Worm (Caenorhabditis elegans) whole organism, late embryonic: ENCODE measurements around the gene F46H6.5.

Experiments
- C08G9.2 ChIP-seq: sonication (generic microtip); optimal IDR thresholded peaks from 2 replicates; lab custom pipeline; 2016; ENCODE audit warnings: mild to moderate bottlenecking, missing genetic modification characterization, moderate library complexity, missing compliant biosample characterization
- C38D4.7 ChIP-seq: fragments of 200-800 bp; sonication (Bioruptor generic); optimal IDR thresholded peaks from 2 replicates; lab custom pipeline; 2018; ENCODE audit warnings: mild to moderate bottlenecking, missing genetic modification characterization, moderate library complexity, missing compliant biosample characterization
- F13H6.1 ChIP-seq: sonication (generic microtip); optimal IDR thresholded peaks from 2 replicates; lab custom pipeline; 2016; ENCODE audit warnings: missing genetic modification characterization, missing compliant biosample characterization
- K09A11.1 ChIP-seq: sonication (generic microtip); optimal IDR thresholded peaks from 2 replicates; lab custom pipeline; 2017; ENCODE audit warnings: antibody characterized with exemption, mild to moderate bottlenecking, missing genetic modification characterization, missing compliant biosample characterization; ENCODE audit not compliant: insufficient read depth
- T23F11.4 ChIP-seq: fragments of 200-800 bp; sonication (Bioruptor generic); optimal IDR thresholded peaks from 2 replicates; lab custom pipeline; 2018; ENCODE audit warnings: mild to moderate bottlenecking, missing genetic modification characterization, missing compliant biosample characterization
- ama-1 ChIP-seq: fragments of 150-350 bp; optimal IDR thresholded peaks from 2 replicates; lab custom pipeline; 2014
- ceh-18 ChIP-seq: sonication (generic microtip); optimal IDR thresholded peaks from 2 replicates; lab custom pipeline; 2016; ENCODE audit warnings: missing genetic modification characterization, missing compliant biosample characterization
- ceh-19 ChIP-seq: fragments of 200-800 bp; sonication (Bioruptor generic); optimal IDR thresholded peaks from 2 replicates; lab custom pipeline; 2018; ENCODE audit warnings: mild to moderate bottlenecking, missing genetic modification characterization, missing compliant biosample characterization
- ceh-2 ChIP-seq: sonication (generic microtip); optimal IDR thresholded peaks from 2 replicates; lab custom pipeline; 2016; ENCODE audit warnings: missing genotype, missing genetic modification characterization, missing compliant biosample characterization
- ceh-22 ChIP-seq: sonication (generic microtip); optimal IDR thresholded peaks from 2 replicates; lab custom pipeline; 2017; ENCODE audit warnings: missing biosample characterization, missing genetic modification characterization
- ceh-24 ChIP-seq: sonication (generic microtip); optimal IDR thresholded peaks from 2 replicates; lab custom pipeline; 2016; ENCODE audit warnings: mild to moderate bottlenecking, missing genetic modification characterization, missing compliant biosample characterization
- ceh-31 ChIP-seq: sonication (generic microtip); optimal IDR thresholded peaks from 2 replicates; lab custom pipeline; 2016; ENCODE audit warnings: missing genetic modification characterization, missing compliant biosample characterization
- ceh-34 ChIP-seq: sonication (generic microtip); optimal IDR thresholded peaks from 2 replicates; lab custom pipeline; 2016; ENCODE audit warnings: mild to moderate bottlenecking, missing genetic modification characterization, missing compliant biosample characterization
- ceh-6 ChIP-seq: fragments of 200-800 bp; sonication (Bioruptor generic); optimal IDR thresholded peaks from 2 replicates; lab custom pipeline; 2018; ENCODE audit warnings: mild to moderate bottlenecking, missing genetic modification characterization, missing compliant biosample characterization
- ceh-9 ChIP-seq: sonication (generic microtip); optimal IDR thresholded peaks from 2 replicates; lab custom pipeline; 2016; ENCODE audit warnings: mild to moderate bottlenecking, missing genetic modification characterization, inconsistent platforms, missing compliant biosample characterization
- dve-1 ChIP-seq: sonication (generic microtip); optimal IDR thresholded peaks from 2 replicates; lab custom pipeline; 2017; ENCODE audit warnings: antibody characterized with exemption, mild to moderate bottlenecking, missing genetic modification characterization, missing compliant biosample characterization
- elt-4 ChIP-seq: sonication (generic microtip); optimal IDR thresholded peaks from 2 replicates; lab custom pipeline; 2016; ENCODE audit warnings: missing genetic modification characterization, missing compliant biosample characterization
- eyg-1 ChIP-seq: sonication (generic microtip); optimal IDR thresholded peaks from 2 replicates; lab custom pipeline; 2016; ENCODE audit warnings: missing genotype, missing genetic modification characterization, missing compliant biosample characterization
- fkh-6 ChIP-seq: sonication (generic microtip); optimal IDR thresholded peaks from 2 replicates; lab custom pipeline; 2016; ENCODE audit warnings: missing genetic modification characterization, missing compliant biosample characterization
- gmeb-2 ChIP-seq: sonication (generic microtip); optimal IDR thresholded peaks from 2 replicates; lab custom pipeline; 2016; ENCODE audit warnings: missing genetic modification characterization, inconsistent platforms, missing compliant biosample characterization
- hlh-13 ChIP-seq: fragments of 200-800 bp; sonication (Bioruptor generic); optimal IDR thresholded peaks from 2 replicates; lab custom pipeline; 2018; ENCODE audit warnings: mild to moderate bottlenecking, missing genetic modification characterization, missing compliant biosample characterization
- hlh-6 ChIP-seq: sonication (generic microtip); optimal IDR thresholded peaks from 2 replicates; lab custom pipeline; 2016; ENCODE audit warnings: missing genotype, missing genetic modification characterization, missing compliant biosample characterization
- lin-11 ChIP-seq: fragments of 200-800 bp; sonication (Bioruptor generic); optimal IDR thresholded peaks from 2 replicates; lab custom pipeline; 2018; ENCODE audit warnings: mild to moderate bottlenecking, missing genetic modification characterization, missing compliant biosample characterization
- madf-2 ChIP-seq: sonication (generic microtip); optimal IDR thresholded peaks from 2 replicates; lab custom pipeline; 2017; ENCODE audit warnings: missing genetic modification characterization, missing compliant biosample characterization
- mec-3 ChIP-seq: sonication (generic microtip); optimal IDR thresholded peaks from 2 replicates; lab custom pipeline; 2016; ENCODE audit warnings: borderline replicate concordance, missing genetic modification characterization, missing compliant biosample characterization
- nfya-1 ChIP-seq: sonication (generic microtip); optimal IDR thresholded peaks from 2 replicates; lab custom pipeline; 2017; ENCODE audit warnings: missing genetic modification characterization, mild to moderate bottlenecking, missing compliant biosample characterization, antibody characterized with exemption, moderate library complexity
- nhr-11 ChIP-seq: fragments of 150-350 bp; optimal IDR thresholded peaks from 2 replicates; lab custom pipeline; 2014; ENCODE audit warnings: missing biosample characterization, missing genetic modification characterization
- npax-4 ChIP-seq: sonication (generic microtip); optimal IDR thresholded peaks from 2 replicates; lab custom pipeline; 2016; ENCODE audit warnings: missing genetic modification characterization, missing compliant biosample characterization
- pag-3 ChIP-seq: sonication (generic microtip); optimal IDR thresholded peaks from 2 replicates; lab custom pipeline; 2016; ENCODE audit warnings: missing compliant biosample characterization, missing genetic modification characterization, borderline replicate concordance
- pax-1 ChIP-seq: fragments of 150-350 bp; optimal IDR thresholded peaks from 2 replicates; lab custom pipeline; 2014; ENCODE audit warnings: missing biosample characterization, missing genetic modification characterization
- pha-2 ChIP-seq: sonication (generic microtip); optimal IDR thresholded peaks from 2 replicates; lab custom pipeline; 2017; ENCODE audit warnings: mild to moderate bottlenecking, missing genetic modification characterization, missing compliant biosample characterization
- pqm-1 ChIP-seq: sonication (generic microtip); optimal IDR thresholded peaks from 2 replicates; lab custom pipeline; 2016; ENCODE audit warnings: missing genetic modification characterization, missing compliant biosample characterization
- pros-1 ChIP-seq: fragments of 150-350 bp; optimal IDR thresholded peaks from 2 replicates; lab custom pipeline; 2014; ENCODE audit warnings: missing biosample characterization, missing genetic modification reagents, missing genetic modification characterization
- rnt-1 ChIP-seq: sonication (generic microtip); optimal IDR thresholded peaks from 2 replicates; lab custom pipeline; 2016; ENCODE audit warnings: missing genetic modification characterization, missing compliant biosample characterization
- sox-2 ChIP-seq: fragments of 200-800 bp; sonication (Bioruptor generic); IDR thresholded peaks from 2 replicates; pipeline ENCODE4 v1.3.6; 2022; ENCODE audit warnings: missing genetic modification reagents, missing genetic modification characterization, missing compliant biosample characterization
- syd-9 ChIP-seq: sonication (generic microtip); optimal IDR thresholded peaks from 2 replicates; lab custom pipeline; 2016; ENCODE audit warnings: mild to moderate bottlenecking, missing genetic modification characterization, moderate library complexity, missing compliant biosample characterization
- tbx-7 ChIP-seq: sonication (generic microtip); optimal IDR thresholded peaks from 2 replicates; lab custom pipeline; 2016; ENCODE audit warnings: missing genotype, missing genetic modification characterization, missing compliant biosample characterization
- ttx-3 ChIP-seq: sonication (generic microtip); optimal IDR thresholded peaks from 2 replicates; lab custom pipeline; 2016; ENCODE audit warnings: missing genetic modification reagents, missing genetic modification characterization, missing compliant biosample characterization
- unc-3 ChIP-seq, 2 experiments: fragments of 200-800 bp in 1 of 2; sonication (Bioruptor generic) in 1 of 2; sonication (generic microtip) in 1 of 2; conservative IDR thresholded peaks in 1 of 2; optimal IDR thresholded peaks in 1 of 2; 2 replicates each; pipeline versions ENCODE4 v1.3.6 to Lab custom; 2016 to 2022; ENCODE audit warnings: missing compliant biosample characterization in 2 of 2, missing genetic modification characterization in 2 of 2, missing genetic modification reagents in 1 of 2
- unc-42 ChIP-seq: sonication (generic microtip); optimal IDR thresholded peaks from 2 replicates; lab custom pipeline; 2016; ENCODE audit warnings: missing genotype, missing genetic modification characterization, missing compliant biosample characterization
- unc-86 ChIP-seq: sonication (generic microtip); optimal IDR thresholded peaks from 2 replicates; lab custom pipeline; 2016; ENCODE audit warnings: missing genetic modification characterization, missing compliant biosample characterization
- zip-5 ChIP-seq: sonication (generic microtip); optimal IDR thresholded peaks from 2 replicates; lab custom pipeline; 2016; ENCODE audit warnings: missing genetic modification characterization, missing compliant biosample characterization

Gene F46H6.5

ce11 chrX:4530426-4531044 is 38.5 kb upstream of the F46H6.5 start:
- no peak for TF ChIP-seq npax-4 (tag; lab: Kevin White, UChicago)

DNA sequence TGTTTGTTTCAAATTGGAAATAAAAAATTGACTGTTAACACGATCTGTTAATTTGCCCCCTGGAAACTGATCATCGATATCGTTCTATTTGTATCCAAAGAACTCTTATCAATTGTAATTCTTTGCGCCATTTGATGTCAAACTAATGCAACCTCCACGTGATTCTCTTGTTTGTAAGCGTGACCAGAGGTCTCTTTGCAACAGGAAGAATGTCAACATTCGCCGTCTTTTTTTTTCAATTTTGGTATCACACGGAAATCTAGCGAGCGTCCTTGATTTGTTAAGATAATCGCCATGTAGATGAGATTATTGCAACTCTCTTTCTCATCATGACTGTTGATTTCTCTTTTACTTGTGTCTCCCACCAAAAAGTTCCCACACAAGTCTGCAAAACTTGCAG is 36.9 kb upstream of the F46H6.5 start:
- TF ChIP-seq pax-1 (tag; lab: Kevin White, UChicago) (no peak), hlh-6 (tag; lab: Kevin White, UChicago) (no peak), mec-3 (no peak), nhr-11 (tag; lab: Kevin White, UChicago) (no peak), C38D4.7 (GFP tag; lab: Kevin White, UChicago) (no peak), ceh-31 (tag; lab: Kevin White, UChicago) (no peak), ceh-24 (tag; lab: Kevin White, UChicago) (no peak), T23F11.4 (GFP tag; lab: Kevin White, UChicago) (no peak), unc-3 (GFP tag; conservative IDR thresholded peaks at IDR 0.05; lab: Robert Waterston, UW) (no peak), unc-3 (tag; optimal IDR thresholded peaks at IDR 0.05; lab: Kevin White, UChicago) (no peak), fkh-6 (tag; lab: Kevin White, UChicago) (no peak), elt-4 (no peak), pqm-1 (tag; lab: Kevin White, UChicago) (no peak), dve-1 (tag; lab: Kevin White, UChicago) (no peak), gmeb-2 (no peak), nfya-1 (tag; lab: Kevin White, UChicago) (no peak), rnt-1 (no peak), pag-3 (no peak)

ce11 chrX:4526412-4526811 is 34.4 kb upstream of the F46H6.5 start:
- TF ChIP-seq pha-2 (no peak), ama-1 (lab: Kevin White, UChicago) (peak; percentile 43), pqm-1 (tag; lab: Kevin White, UChicago) (no peak)
- TF ChIP-seq, all 69 proteins: peak for 1

- TF ChIP-seq hlh-13 (GFP tag; lab: Kevin White, UChicago) (no peak), eyg-1 (no peak), ceh-22 (tag; lab: Kevin White, UChicago) (no peak), C08G9.2 (tag; lab: Kevin White, UChicago) (no peak), unc-3 (GFP tag; conservative IDR thresholded peaks at IDR 0.05; lab: Robert Waterston, UW) (no peak), unc-3 (tag; optimal IDR thresholded peaks at IDR 0.05; lab: Kevin White, UChicago) (no peak), npax-4 (tag; lab: Kevin White, UChicago) (no peak), ceh-9 (tag; lab: Kevin White, UChicago) (no peak), hlh-6 (tag; lab: Kevin White, UChicago) (no peak), ama-1 (lab: Kevin White, UChicago) (no peak), unc-42 (no peak), ceh-6 (GFP tag; lab: Kevin White, UChicago) (no peak), mec-3 (no peak), tbx-7 (tag; lab: Kevin White, UChicago) (no peak), zip-5 (no peak), ceh-19 (no peak), K09A11.1 (no peak)
Observed at ce11 chrX:4524844-4525243, 32.8 kb upstream of the F46H6.5 start.

DNA sequence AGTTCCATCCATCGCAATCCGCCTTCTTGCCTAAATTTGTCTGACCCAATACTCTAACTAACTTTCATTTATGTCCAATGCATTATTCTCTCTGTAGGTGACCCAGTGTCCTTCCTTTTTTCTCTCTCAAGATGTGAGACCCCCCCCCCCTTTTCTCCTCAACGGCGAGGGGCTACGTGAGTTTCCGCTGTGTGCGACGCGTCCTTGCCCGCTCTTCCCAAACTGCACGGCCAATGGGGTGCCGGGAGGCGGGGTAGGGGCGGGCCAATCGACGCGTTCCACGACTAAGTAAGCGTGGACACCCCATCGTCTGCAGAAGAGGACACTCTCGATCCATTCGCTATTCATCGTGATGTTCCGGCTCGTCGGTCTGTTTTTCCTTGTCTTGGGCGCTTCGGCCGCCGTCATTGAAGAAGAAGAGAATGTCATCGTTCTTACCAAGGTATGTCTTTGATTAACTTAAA is 31.9 kb upstream of the F46H6.5 start, which contains the start of gene pdi-2:
Gene pdi-2, plus strand, starts transcription at position 269 of the 464 bp plus-strand sequence.
- TF ChIP-seq ama-1 (lab: Kevin White, UChicago) (no peak), syd-9 (no peak), F13H6.1 (tag; lab: Kevin White, UChicago) (peak; percentile 14), ttx-3 (tag; lab: Kevin White, UChicago) (peak; percentile 16), lin-11 (tag; lab: Kevin White, UChicago) (peak; percentile 24), pha-2 (peak; percentile 18), elt-4 (no peak), unc-86 (tag; lab: Kevin White, UChicago) (no peak), sox-2 (GFP tag; lab: Robert Waterston, UW) (no peak; the same call in 1 of the 2 replicates), pag-3 (no peak), madf-2 (peak; percentile 8), C38D4.7 (GFP tag; lab: Kevin White, UChicago) (no peak), ceh-18 (tag; lab: Kevin White, UChicago) (no peak), fkh-6 (tag; lab: Kevin White, UChicago) (no peak), pros-1 (tag; lab: Kevin White, UChicago) (peak; percentile 56), ceh-34 (peak; percentile 25), ceh-31 (tag; lab: Kevin White, UChicago) (peak; percentile 69), hlh-13 (GFP tag; lab: Kevin White, UChicago) (no peak), ceh-2 (tag; lab: Kevin White, UChicago) (no peak), ceh-9 (tag; lab: Kevin White, UChicago) (no peak), zip-5 (no peak), ceh-24 (tag; lab: Kevin White, UChicago) (no peak), pax-1 (tag; lab: Kevin White, UChicago) (no peak)
